Fruit fly (Drosophila melanogaster) Kc167 (cell line): ENCODE results near the gene Irk1.

ENCODE experiments used
- Myc ChIP-seq: fragments of >200 bp; optimal IDR thresholded peaks from 2 replicates; lab custom pipeline; 2017; ENCODE audit warnings: missing external identifiers
- Sin3A ChIP-seq: fragments of >200 bp; optimal IDR thresholded peaks from 2 replicates; lab custom pipeline; 2018; ENCODE audit warnings: missing external identifiers
- h ChIP-seq: fragments of >200 bp; optimal IDR thresholded peaks from 3 replicates; lab custom pipeline; 2018; ENCODE audit warnings: missing external identifiers
- insv ChIP-seq: fragments of >200 bp; optimal IDR thresholded peaks from 3 replicates; lab custom pipeline; 2018; ENCODE audit warnings: missing external identifiers
- psq ChIP-seq: fragments of >200 bp; optimal IDR thresholded peaks from 2 replicates; lab custom pipeline; 2017; ENCODE audit warnings: missing external identifiers
- ttk ChIP-seq: sonication (Bioruptor generic); optimal IDR thresholded peaks from 2 replicates; lab custom pipeline; 2017; ENCODE audit warnings: missing external identifiers

The Irk1 gene

dm6 chr3R:23167507-23168324 is at the start of gene Irk1:
Gene Irk1, plus strand, starts transcription at chr3R:23168317.
- TF ChIP-seq insv (lab: Kevin White, UChicago) (no peak), h (lab: Kevin White, UChicago) (no peak), Sin3A (lab: Kevin White, UChicago) (no peak), ttk (lab: Kevin White, UChicago) (no peak), Myc (lab: Kevin White, UChicago) (no peak), psq (no peak)

- TF ChIP-seq Sin3A (lab: Kevin White, UChicago) (no peak), Myc (lab: Kevin White, UChicago) (no peak)
Observed at dm6 chr3R:23119873-23120272, 48.2 kb upstream of the Irk1 start.

- TF ChIP-seq Sin3A (lab: Kevin White, UChicago), result no peak
- TF ChIP-seq ttk (lab: Kevin White, UChicago), result no peak
- TF ChIP-seq Myc (lab: Kevin White, UChicago), result no peak
- TF ChIP-seq psq, result no peak
- no peak for TF ChIP-seq h (lab: Kevin White, UChicago)
- no peak for TF ChIP-seq insv (lab: Kevin White, UChicago)
Observed at dm6 chr3R:23120933-23121332, 47.2 kb upstream of the Irk1 start.

- TF ChIP-seq insv (lab: Kevin White, UChicago), result no peak
- TF ChIP-seq psq, result no peak
- TF ChIP-seq ttk (lab: Kevin White, UChicago), result no peak
- TF ChIP-seq h (lab: Kevin White, UChicago), result no peak
- TF ChIP-seq Sin3A (lab: Kevin White, UChicago), result no peak
- TF ChIP-seq Myc (lab: Kevin White, UChicago), result no peak
Observed at dm6 chr3R:23126241-23127022, 41.7 kb upstream of the Irk1 start, which contains the start of gene CG31365. Gene CG31365, minus strand, starts transcription at chr3R:23126422.

- no peak for TF ChIP-seq psq
- no peak for TF ChIP-seq ttk (lab: Kevin White, UChicago)
- no peak for TF ChIP-seq Sin3A (lab: Kevin White, UChicago)
- TF ChIP-seq insv (lab: Kevin White, UChicago), result no peak
- no peak for TF ChIP-seq h (lab: Kevin White, UChicago)
- no peak for TF ChIP-seq Myc (lab: Kevin White, UChicago)
Observed at dm6 chr3R:23127796-23128195, 40.3 kb upstream of the Irk1 start, which contains the start of gene CG31457. Gene CG31457, minus strand, starts transcription at chr3R:23127981.

- no peak for TF ChIP-seq h (lab: Kevin White, UChicago)
- no peak for TF ChIP-seq insv (lab: Kevin White, UChicago)
- TF ChIP-seq ttk (lab: Kevin White, UChicago), result no peak
- no peak for TF ChIP-seq Myc (lab: Kevin White, UChicago)
Observed at dm6 chr3R:23129617-23130016, 38.5 kb upstream of the Irk1 start.

dm6 chr3R:23130181-23130580 is 37.9 kb upstream of the Irk1 start:
- no peak for TF ChIP-seq h (lab: Kevin White, UChicago)
- TF ChIP-seq Myc (lab: Kevin White, UChicago), result no peak
- TF ChIP-seq insv (lab: Kevin White, UChicago), result no peak
- TF ChIP-seq ttk (lab: Kevin White, UChicago), result no peak
- no peak for TF ChIP-seq psq
- no peak for TF ChIP-seq Sin3A (lab: Kevin White, UChicago)

- no peak for TF ChIP-seq Myc (lab: Kevin White, UChicago)
- TF ChIP-seq h (lab: Kevin White, UChicago), result no peak
- TF ChIP-seq Sin3A (lab: Kevin White, UChicago), result no peak
- no peak for TF ChIP-seq ttk (lab: Kevin White, UChicago)
- TF ChIP-seq psq, result no peak
- no peak for TF ChIP-seq insv (lab: Kevin White, UChicago)
Observed at dm6 chr3R:23130884-23131283, 37.2 kb upstream of the Irk1 start.

dm6 chr3R:23131341-23131884 is 36.7 kb upstream of the Irk1 start:
- no peak for TF ChIP-seq Sin3A (lab: Kevin White, UChicago)
- no peak for TF ChIP-seq psq
- TF ChIP-seq insv (lab: Kevin White, UChicago), result no peak
- TF ChIP-seq h (lab: Kevin White, UChicago), result no peak
- no peak for TF ChIP-seq Myc (lab: Kevin White, UChicago)
- TF ChIP-seq ttk (lab: Kevin White, UChicago), result no peak

dm6 chr3R:23132299-23132698 is 35.8 kb upstream of the Irk1 start:
- no peak for TF ChIP-seq h (lab: Kevin White, UChicago)
- TF ChIP-seq Sin3A (lab: Kevin White, UChicago), result no peak
- TF ChIP-seq ttk (lab: Kevin White, UChicago), result no peak
- no peak for TF ChIP-seq insv (lab: Kevin White, UChicago)
- TF ChIP-seq Myc (lab: Kevin White, UChicago), result no peak
- no peak for TF ChIP-seq psq

dm6 chr3R:23133301-23133828 is 34.8 kb upstream of the Irk1 start:
- TF ChIP-seq insv (lab: Kevin White, UChicago), result no peak
- no peak for TF ChIP-seq ttk (lab: Kevin White, UChicago)
- TF ChIP-seq Myc (lab: Kevin White, UChicago), result no peak
- TF ChIP-seq Sin3A (lab: Kevin White, UChicago), result no peak
- TF ChIP-seq psq, result no peak
- no peak for TF ChIP-seq h (lab: Kevin White, UChicago)
